Fruit fly (Drosophila melanogaster) whole organism, adult: ENCODE results near the gene CCT1.

Source experiments
- CG11617 ChIP-seq: fragments of 200-800 bp; sonication (Bioruptor generic); optimal IDR thresholded peaks from 2 replicates; lab custom pipeline; 2017; ENCODE audit warnings: mild to moderate bottlenecking, missing biosample characterization, missing genetic modification reagents, missing genetic modification characterization
- CG12768 ChIP-seq: fragments of 200-800 bp; sonication (Bioruptor generic); optimal IDR thresholded peaks from 2 replicates; lab custom pipeline; 2017; ENCODE audit warnings: missing biosample characterization, missing genetic modification characterization, mild to moderate bottlenecking, moderate library complexity, missing genetic modification reagents
- CG14711 ChIP-seq: fragments of 200-800 bp; sonication (Bioruptor generic); optimal IDR thresholded peaks from 2 replicates; lab custom pipeline; 2018; ENCODE audit warnings: missing biosample characterization, mild to moderate bottlenecking, missing genetic modification characterization, moderate library complexity
- CG1620 ChIP-seq: fragments of 200-800 bp; sonication (Bioruptor generic); optimal IDR thresholded peaks from 2 replicates; lab custom pipeline; 2016; ENCODE audit warnings: missing biosample characterization, missing genetic modification characterization
- CG33017 ChIP-seq: fragments of 200-800 bp; sonication (Bioruptor generic); optimal IDR thresholded peaks from 2 replicates; lab custom pipeline; 2018; ENCODE audit warnings: missing biosample characterization, mild to moderate bottlenecking, missing genetic modification characterization, moderate library complexity
- CG5204 ChIP-seq: fragments of 200-800 bp; sonication (Bioruptor generic); optimal IDR thresholded peaks from 2 replicates; lab custom pipeline; 2016; ENCODE audit warnings: missing biosample characterization, missing genetic modification characterization
- CG7045 ChIP-seq: fragments of 200-800 bp; sonication (Bioruptor generic); optimal IDR thresholded peaks from 2 replicates; lab custom pipeline; 2017; ENCODE audit warnings: missing biosample characterization, mild to moderate bottlenecking, missing genetic modification characterization
- CG7101 ChIP-seq: fragments of 200-800 bp; sonication (Bioruptor generic); optimal IDR thresholded peaks from 2 replicates; lab custom pipeline; 2018; ENCODE audit warnings: missing biosample characterization, mild to moderate bottlenecking, missing genetic modification characterization, moderate library complexity
- Clk ChIP-seq: fragments of 200-800 bp; sonication (Bioruptor generic); optimal IDR thresholded peaks from 2 replicates; lab custom pipeline; 2017; ENCODE audit warnings: missing biosample characterization, missing genetic modification characterization
- Crg-1 ChIP-seq: fragments of 200-800 bp; sonication (Bioruptor generic); optimal IDR thresholded peaks from 2 replicates; lab custom pipeline; 2016; ENCODE audit warnings: missing biosample characterization, missing genetic modification characterization
- Hr96 ChIP-seq: fragments of 200-800 bp; sonication (Bioruptor generic); optimal IDR thresholded peaks from 2 replicates; lab custom pipeline; 2016; ENCODE audit warnings: missing biosample characterization, missing genetic modification characterization
- Mnt ChIP-seq: fragments of 200-800 bp; sonication (Bioruptor generic); optimal IDR thresholded peaks from 2 replicates; lab custom pipeline; 2016; ENCODE audit warnings: missing biosample characterization, mild to moderate bottlenecking, missing genetic modification characterization
- bab1 ChIP-seq: fragments of 200-800 bp; sonication (Bioruptor generic); optimal IDR thresholded peaks from 3 replicates; lab custom pipeline; 2019; ENCODE audit warnings: missing biosample characterization, mild to moderate bottlenecking, missing genetic modification characterization, moderate library complexity
- cic ChIP-seq: fragments of 200-800 bp; sonication (Bioruptor generic); optimal IDR thresholded peaks from 2 replicates; lab custom pipeline; 2017; ENCODE audit warnings: missing biosample characterization, mild to moderate bottlenecking, missing genetic modification characterization, moderate library complexity
- cnc ChIP-seq, 2 experiments: fragments of >200 bp; optimal IDR thresholded peaks; 2 replicates each; lab custom pipeline; 2017
- kay ChIP-seq: fragments of 200-800 bp; sonication (Bioruptor generic); peaks from one replicate; lab custom pipeline; 2016; ENCODE audit warnings: missing biosample characterization, missing genetic modification characterization, borderline replicate concordance
- ovo ChIP-seq: fragments of 200-800 bp; sonication (Bioruptor generic); optimal IDR thresholded peaks from 2 replicates; lab custom pipeline; 2016; ENCODE audit warnings: missing biosample characterization, missing genetic modification characterization
- pad ChIP-seq: fragments of 200-800 bp; sonication (Bioruptor generic); optimal IDR thresholded peaks from 3 replicates; lab custom pipeline; 2017; ENCODE audit warnings: missing biosample characterization, missing genetic modification characterization, mild to moderate bottlenecking, moderate library complexity, missing genetic modification reagents
- tj ChIP-seq: fragments of 200-800 bp; sonication (Bioruptor generic); optimal IDR thresholded peaks from 3 replicates; lab custom pipeline; 2017; ENCODE audit warnings: missing biosample characterization, mild to moderate bottlenecking, missing genetic modification characterization, moderate library complexity
- toe ChIP-seq: fragments of 200-800 bp; sonication (Bioruptor generic); optimal IDR thresholded peaks from 2 replicates; lab custom pipeline; 2016; ENCODE audit warnings: missing biosample characterization, missing genetic modification characterization

CCT1 gene

DNA sequence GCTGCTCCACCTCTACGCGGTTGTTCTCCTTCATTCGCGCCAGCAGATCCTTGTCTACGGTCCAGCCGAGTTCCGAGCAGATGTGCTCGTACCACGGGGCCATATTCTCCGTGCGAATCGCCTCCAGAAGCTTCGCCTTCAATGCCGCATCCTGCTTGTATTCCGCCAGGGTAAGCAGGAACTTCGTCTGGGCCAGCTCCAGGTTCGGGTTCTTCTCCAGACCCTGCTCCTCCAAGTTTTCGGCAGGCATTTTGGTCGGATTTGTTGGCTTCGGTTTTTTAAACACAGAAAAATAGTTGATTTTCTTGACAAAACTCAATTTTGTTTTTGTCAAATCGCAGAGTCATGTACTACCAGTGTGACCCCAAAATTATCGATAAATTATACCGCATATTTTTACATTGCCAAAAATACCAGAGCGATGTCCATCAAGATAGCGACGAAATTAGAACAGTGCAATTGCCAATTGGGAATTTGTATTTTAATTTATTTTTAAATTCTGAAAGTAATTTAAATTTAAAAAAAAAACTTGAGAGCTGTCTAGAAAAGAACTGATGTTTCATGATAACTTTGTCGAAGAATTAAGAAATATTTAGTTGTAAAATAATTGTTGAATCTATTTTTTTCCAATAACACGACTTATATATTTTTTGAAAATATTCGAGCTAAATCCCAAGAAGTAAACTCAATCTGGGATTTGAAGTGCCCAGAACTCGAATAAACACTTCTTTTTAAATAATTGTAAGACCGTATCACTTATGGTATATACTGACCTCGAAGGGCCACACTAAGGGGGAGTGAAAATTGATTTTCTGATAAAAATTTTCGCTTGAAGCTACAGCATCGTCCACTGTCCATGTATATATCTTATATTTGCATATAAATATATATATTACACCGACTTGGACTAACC lies 29.3 kb downstream of the CCT1 start, which contains the start of the genes Rpn7 and AP-2mu:
Gene Rpn7, minus strand, starts transcription at position 382 of the 913 bp plus-strand sequence.
Gene AP-2mu, plus strand, starts transcription at position 783 of the 913 bp plus-strand sequence.
- TF ChIP-seq Mnt (GFP tag; lab: Kevin White, UChicago) (peak; percentile 16), ovo (no peak), bab1 (GFP tag; lab: Kevin White, UChicago) (no peak), CG11617 (GFP tag; lab: Kevin White, UChicago) (no peak), CG12768 (no peak), kay (GFP tag; lab: Kevin White, UChicago) (peak; percentile 83), CG1620 (GFP tag; lab: Kevin White, UChicago) (no peak), CG7101 (tag; lab: Kevin White, UChicago) (no peak), tj (GFP tag; lab: Kevin White, UChicago) (peak; percentile 4), Clk (no peak), Hr96 (GFP tag; lab: Kevin White, UChicago) (no peak), cic (no peak), CG33017 (tag; lab: Kevin White, UChicago) (no peak), CG7045 (GFP tag; lab: Kevin White, UChicago) (no peak), pad (GFP tag; lab: Kevin White, UChicago) (peak; percentile 37), CG14711 (tag; lab: Kevin White, UChicago) (no peak), Crg-1 (GFP tag; lab: Kevin White, UChicago) (no peak), cnc (optimal IDR thresholded peaks at IDR 0.05; lab: Kevin White, UChicago) (peak; percentile 61 to 73)

DNA sequence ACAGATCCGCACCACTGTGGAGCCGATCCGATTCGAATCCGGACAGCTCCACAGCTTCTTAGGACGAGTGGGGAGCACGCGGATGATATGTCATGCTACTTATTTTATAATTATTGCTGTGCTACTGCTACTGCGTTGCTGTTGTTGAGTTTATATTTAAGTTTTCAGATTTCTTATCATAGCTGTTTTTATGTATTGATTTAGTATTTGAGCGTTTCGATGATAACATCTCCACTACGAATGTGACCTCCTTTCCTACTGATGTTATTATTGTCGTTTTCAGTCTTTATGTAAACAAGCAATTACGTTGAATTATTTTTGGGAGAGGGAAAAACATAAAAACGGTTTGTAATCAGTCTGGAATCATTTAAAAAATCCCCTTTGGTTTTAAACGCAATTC lies 35.2 kb downstream of the CCT1 start:
- TF ChIP-seq toe (no peak), kay (GFP tag; lab: Kevin White, UChicago) (no peak), tj (GFP tag; lab: Kevin White, UChicago) (no peak), CG7045 (GFP tag; lab: Kevin White, UChicago) (no peak), Crg-1 (GFP tag; lab: Kevin White, UChicago) (no peak), pad (GFP tag; lab: Kevin White, UChicago) (no peak), CG12768 (no peak), CG1620 (GFP tag; lab: Kevin White, UChicago) (no peak), ovo (no peak), Clk (no peak), CG5204 (GFP tag; lab: Kevin White, UChicago) (no peak), Mnt (GFP tag; lab: Kevin White, UChicago) (no peak), bab1 (GFP tag; lab: Kevin White, UChicago) (no peak), cic (no peak), CG33017 (tag; lab: Kevin White, UChicago) (no peak), Hr96 (GFP tag; lab: Kevin White, UChicago) (no peak), CG14711 (tag; lab: Kevin White, UChicago) (no peak)

DNA sequence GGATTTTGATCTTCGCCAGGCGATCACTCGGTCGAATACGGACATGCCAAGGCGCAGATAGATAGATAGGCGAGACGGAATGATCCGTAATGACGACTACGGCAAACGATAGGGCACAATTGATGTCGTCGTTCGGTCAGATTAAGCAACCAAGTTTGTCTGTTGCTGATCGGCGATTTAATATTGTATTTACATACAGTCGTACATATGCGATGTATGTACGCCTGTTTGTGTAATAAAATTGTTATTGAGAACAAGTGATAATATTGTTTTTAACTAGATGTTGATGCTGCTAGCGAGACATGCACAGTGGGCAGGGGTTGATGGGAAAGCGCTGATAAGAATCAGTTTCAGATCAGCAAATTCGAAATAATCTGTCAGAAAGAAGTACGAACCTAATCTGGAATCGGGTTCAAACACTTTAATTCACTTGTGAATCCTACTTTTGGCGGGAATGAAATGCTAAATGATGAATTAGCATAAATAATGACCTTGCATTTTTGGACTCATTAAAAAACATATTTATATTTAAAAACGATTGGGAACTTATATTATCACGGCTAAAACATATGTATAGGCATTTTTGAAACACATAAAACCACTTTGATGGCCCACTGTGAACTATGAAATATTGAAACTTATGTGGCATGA lies 35.8 kb downstream of the CCT1 start:
- no peak for TF ChIP-seq CG1620 (GFP tag; lab: Kevin White, UChicago)
- TF ChIP-seq cic = no peak
- no peak for TF ChIP-seq Hr96 (GFP tag; lab: Kevin White, UChicago)
- no peak for TF ChIP-seq kay (GFP tag; lab: Kevin White, UChicago)
- peak; percentile 13 for TF ChIP-seq tj (GFP tag; lab: Kevin White, UChicago)
- no peak for TF ChIP-seq CG5204 (GFP tag; lab: Kevin White, UChicago)
- no peak for TF ChIP-seq CG33017 (tag; lab: Kevin White, UChicago)
- no peak for TF ChIP-seq bab1 (GFP tag; lab: Kevin White, UChicago)
- TF ChIP-seq pad (GFP tag; lab: Kevin White, UChicago) = no peak
- TF ChIP-seq CG7045 (GFP tag; lab: Kevin White, UChicago) = peak; percentile 34
- TF ChIP-seq Mnt (GFP tag; lab: Kevin White, UChicago) = no peak
- TF ChIP-seq toe = peak; percentile 4
- no peak for TF ChIP-seq Clk
- TF ChIP-seq CG7101 (tag; lab: Kevin White, UChicago) = no peak
- no peak for TF ChIP-seq CG14711 (tag; lab: Kevin White, UChicago)
- TF ChIP-seq Crg-1 (GFP tag; lab: Kevin White, UChicago) = no peak
- TF ChIP-seq CG11617 (GFP tag; lab: Kevin White, UChicago) = no peak
- no peak for TF ChIP-seq ovo
- TF ChIP-seq cnc (optimal IDR thresholded peaks at IDR 0.05; lab: Kevin White, UChicago) = peak in 1 of 2 experiments; percentile 25
- no peak for TF ChIP-seq CG12768

DNA sequence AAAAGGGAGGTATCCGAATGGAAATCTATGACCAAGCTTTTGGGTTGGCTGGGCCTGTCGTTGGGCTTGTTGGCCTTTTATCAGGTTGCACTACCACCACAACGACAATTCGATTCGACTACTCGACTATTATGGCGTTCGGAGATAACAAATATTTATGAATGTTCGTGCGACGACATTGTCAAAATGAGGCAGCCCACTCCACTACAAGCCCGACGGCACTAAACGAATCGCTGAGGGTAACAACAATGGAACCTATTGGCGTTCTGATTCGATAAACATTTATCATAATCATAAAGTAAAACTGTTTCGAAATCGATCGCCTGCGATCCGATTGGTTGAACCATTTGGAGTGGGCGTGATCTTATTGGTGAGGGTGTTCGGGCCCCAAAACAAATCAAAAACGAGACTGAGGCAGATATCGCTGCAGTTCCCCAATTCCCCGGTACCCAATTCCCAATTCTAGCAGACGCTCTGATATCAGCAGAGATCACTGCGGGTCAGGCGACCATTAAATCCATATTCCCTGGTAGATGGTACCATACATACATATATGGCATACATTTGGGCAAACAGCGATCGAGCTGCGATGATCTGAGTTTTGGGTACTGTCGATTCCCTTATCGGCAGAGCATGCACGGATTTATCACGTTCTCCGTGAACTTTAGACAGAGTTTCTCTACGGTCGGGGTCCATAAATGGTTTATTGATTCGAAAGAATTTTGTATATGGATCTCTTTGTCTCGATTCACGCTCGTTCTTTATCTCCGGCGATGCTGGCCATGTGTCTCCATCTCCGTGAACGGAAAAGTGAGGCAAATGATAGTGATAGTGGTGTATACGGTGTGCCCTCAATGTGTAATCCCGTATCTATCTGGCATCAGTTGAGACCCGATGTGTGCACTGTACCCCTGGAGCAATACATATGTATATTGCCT lies 36.6 kb downstream of the CCT1 start:
- TF ChIP-seq ovo (no peak), Clk (no peak), cic (peak; percentile 1), kay (GFP tag; lab: Kevin White, UChicago) (peak; percentile 48), toe (no peak)
